Worm (Caenorhabditis elegans): ENCODE results near the gene T04C12.1.

Gene T04C12.1

DNA sequence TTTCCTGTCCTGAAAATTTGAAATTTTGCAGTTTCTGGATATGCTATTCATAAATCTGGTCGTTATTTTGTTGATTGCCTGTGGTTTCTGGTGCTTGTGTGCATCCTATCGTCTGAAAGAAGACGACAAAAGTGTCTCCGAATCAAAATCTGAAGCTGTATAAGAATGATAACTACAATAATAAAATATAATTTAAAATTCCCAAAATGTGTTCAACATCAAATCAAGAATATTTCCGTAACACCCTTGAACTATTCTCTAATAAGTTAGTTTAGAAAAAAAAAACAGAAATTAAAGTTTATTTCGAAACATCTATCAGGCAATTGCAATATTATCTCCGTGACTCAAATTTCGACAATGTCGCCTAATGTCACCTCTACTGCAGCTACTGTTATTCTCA, 18.6 kb downstream of the T04C12.1 start, which contains the start of gene C45B11.8:
TSS of gene C45B11.8 (plus strand) at position 301 of the 400 bp plus-strand sequence.
- TF ChIP-seq F10E7.11 (tag; optimal IDR thresholded peaks at IDR 0.05) (no peak), attf-3 (GFP tag; conservative IDR thresholded peaks at IDR 0.05) (no peak), athp-1 (tag; optimal IDR thresholded peaks at IDR 0.05) (no peak), lin-35 (GFP tag; optimal IDR thresholded peaks at IDR 0.05) (no peak), sea-2 (GFP tag; IDR thresholded peaks at IDR 0.05) (no peak), F57A8.1 (GFP tag; optimal IDR thresholded peaks at IDR 0.05) (no peak), bed-1 (GFP tag; IDR thresholded peaks at IDR 0.05) (no peak), pha-4 (tag; optimal IDR thresholded peaks at IDR 0.05) (no peak), Y79H2A.3 (GFP tag; conservative IDR thresholded peaks at IDR 0.05) (no peak), mel-28 (tag; optimal IDR thresholded peaks at IDR 0.05; ENCODE audit: borderline replicate concordance) (no peak), Y56A3A.18 (GFP tag; IDR thresholded peaks at IDR 0.05) (no peak)

DNA sequence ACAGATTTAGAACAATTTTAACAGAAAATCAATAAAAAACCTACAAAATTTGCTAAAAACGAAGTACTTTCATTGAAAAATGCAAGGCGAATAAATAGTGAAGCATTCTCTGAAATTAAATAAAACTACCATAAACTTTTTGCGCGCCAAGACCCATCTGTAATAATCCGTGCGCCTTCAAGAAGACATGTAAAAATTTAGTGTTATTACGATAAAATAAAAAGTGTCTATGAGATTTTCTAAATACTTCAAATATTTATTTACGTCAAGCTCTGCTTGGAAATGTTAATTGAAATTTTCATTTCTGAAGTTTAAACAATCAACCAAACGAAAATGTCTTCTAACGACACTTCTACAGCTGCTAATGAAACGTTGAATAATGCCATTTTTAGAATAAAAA, 19.0 kb downstream of the T04C12.1 start, which contains the start of gene C45B11.9:
TSS of gene C45B11.9 (plus strand) at position 301 of the 400 bp plus-strand sequence.
- TF ChIP-seq ama-1 (optimal IDR thresholded peaks at IDR 0.05), result no peak
- no peak for TF ChIP-seq ama-1 (GFP tag; optimal IDR thresholded peaks at IDR 0.05)
- no peak for TF ChIP-seq lag-1 (GFP tag; IDR thresholded peaks at IDR 0.05)
- no peak for TF ChIP-seq snpc-1.3 (tag; optimal IDR thresholded peaks at IDR 0.05; ENCODE audit: insufficient read depth)
- TF ChIP-seq tbp1 (GFP tag; optimal IDR thresholded peaks at IDR 0.05), result no peak
- TF ChIP-seq B0019.2 (GFP tag; conservative IDR thresholded peaks at IDR 0.05), result no peak
- TF ChIP-seq unc-62 (GFP tag; optimal IDR thresholded peaks at IDR 0.05), result no peak

DNA sequence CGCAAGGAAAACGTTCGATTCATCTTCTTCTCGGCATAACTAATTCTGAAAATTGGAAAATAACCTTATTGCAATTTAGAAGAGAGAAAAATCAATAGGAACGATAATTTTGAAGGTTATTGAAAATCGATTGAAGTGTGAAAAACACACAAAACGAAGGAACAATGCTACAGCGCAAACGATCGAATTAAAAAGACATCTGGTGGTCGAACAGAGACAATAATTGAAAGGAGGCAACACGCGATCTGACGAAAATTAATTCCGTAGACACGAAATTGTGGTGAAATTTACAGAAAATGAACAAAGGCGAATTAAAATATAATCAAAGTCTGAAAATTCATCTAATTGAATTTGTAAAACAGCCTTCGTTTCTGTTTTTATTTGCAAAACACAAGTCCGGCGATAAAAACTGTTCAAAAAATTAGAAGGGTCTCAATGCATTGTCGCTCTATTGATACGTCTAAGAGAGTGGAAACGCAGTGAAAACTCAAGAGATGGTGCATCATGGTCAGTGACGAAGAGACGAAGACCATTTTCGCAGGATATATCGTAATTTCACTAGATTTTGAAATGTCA, 19.6 kb downstream of the T04C12.1 start, which contains the start of gene pak-2:
TSS of gene pak-2 (minus strand) at position 51 of the 576 bp plus-strand sequence.
- TF ChIP-seq ccch-3 (GFP tag; optimal IDR thresholded peaks at IDR 0.05), result peak; percentile 73
- peak; percentile 51; the same call in 1 of the 2 replicates for TF ChIP-seq attf-3 (GFP tag; conservative IDR thresholded peaks at IDR 0.05)
- peak; percentile 83 for TF ChIP-seq attf-5 (GFP tag; optimal IDR thresholded peaks at IDR 0.05)
- no peak for TF ChIP-seq cebp-1 (GFP tag; IDR thresholded peaks at IDR 0.05)
- peak; percentile 55 for TF ChIP-seq cebp-1 (tag; optimal IDR thresholded peaks at IDR 0.05)
- no peak for TF ChIP-seq C06A6.2 (GFP tag; conservative IDR thresholded peaks at IDR 0.05)
- peak; percentile 30 for TF ChIP-seq tbp1 (GFP tag; optimal IDR thresholded peaks at IDR 0.05)
- peak in 1 of 2 experiments; percentile 3 for TF ChIP-seq let-607 (tag; optimal IDR thresholded peaks at IDR 0.05)
- TF ChIP-seq bed-2 (GFP tag; IDR thresholded peaks at IDR 0.05), result 0 out of 2 replicates have a peak, but pooled peaks have one; percentile 69
- TF ChIP-seq nhr-80 (tag; optimal IDR thresholded peaks at IDR 0.05), result peak; percentile 59
- peak; percentile 48 for TF ChIP-seq lin-54 (GFP tag; optimal IDR thresholded peaks at IDR 0.05)
- TF ChIP-seq C17E4.6 (GFP tag; IDR thresholded peaks at IDR 0.05), result no peak
- peak; percentile 64 for TF ChIP-seq akir-1 (GFP tag; optimal IDR thresholded peaks at IDR 0.05)
- TF ChIP-seq lin-40 (tag; optimal IDR thresholded peaks at IDR 0.05), result peak; percentile 63
- peak; percentile 84 for TF ChIP-seq K12H6.12 (tag; optimal IDR thresholded peaks at IDR 0.05)
- peak; percentile 86 for TF ChIP-seq F23B12.7 (tag; optimal IDR thresholded peaks at IDR 0.05; ENCODE audit: insufficient read depth)
- peak; percentile 49 for TF ChIP-seq ztf-18 (tag; optimal IDR thresholded peaks at IDR 0.05)
- TF ChIP-seq cebp-2 (GFP tag; IDR thresholded peaks at IDR 0.05), result no peak
- peak; percentile 54; the same call in 1 of the 2 replicates for TF ChIP-seq pbrm-1 (GFP tag; IDR thresholded peaks at IDR 0.05)
- TF ChIP-seq hmg-1.2 (GFP tag; IDR thresholded peaks at IDR 0.05), result peak; percentile 58; the same call in 1 of the 2 replicates
- TF ChIP-seq dpl-1 (GFP tag; optimal IDR thresholded peaks at IDR 0.05), result no peak
- TF ChIP-seq F49E8.2 (tag; optimal IDR thresholded peaks at IDR 0.05; ENCODE audit: insufficient read depth), result peak; percentile 26
- peak; percentile 88 for TF ChIP-seq mcd-1 (GFP tag; IDR thresholded peaks at IDR 0.05)
- peak in 1 of 3 experiments; percentile 42 for TF ChIP-seq lin-35 (GFP tag; optimal IDR thresholded peaks at IDR 0.05)
- TF ChIP-seq B0261.1 (tag; optimal IDR thresholded peaks at IDR 0.05), result peak; percentile 1
- no peak for TF ChIP-seq ekl-4 (GFP tag; IDR thresholded peaks at IDR 0.05)
- TF ChIP-seq snpc-4 (GFP tag; optimal IDR thresholded peaks at IDR 0.05), result no peak
- peak in 1 of 4 experiments; percentile 38 for TF ChIP-seq snpc-4 (tag; optimal IDR thresholded peaks at IDR 0.05)
- TF ChIP-seq ceh-100 (GFP tag; IDR thresholded peaks at IDR 0.05), result peak; percentile 96
- 0 out of 2 replicates have a peak, but pooled peaks have one; percentile 36 for TF ChIP-seq aptf-2 (GFP tag; conservative IDR thresholded peaks at IDR 0.05)

Measured in whole organism, young adult.